Worm (Caenorhabditis elegans) whole organism, L4 larva: ENCODE data around the gene chil-24.

ENCODE experiments used
- F44E2.7 ChIP-seq: fragments of 200-800 bp; sonication (Bioruptor generic); IDR thresholded peaks from 2 replicates; pipeline ENCODE4 v2.1.2; 2022; ENCODE audit warnings: missing genetic modification characterization, missing compliant biosample characterization
- F49E8.2 ChIP-seq: sonication (generic microtip); optimal IDR thresholded peaks from 2 replicates; lab custom pipeline; 2016; ENCODE audit warnings: missing compliant biosample characterization, mild to moderate bottlenecking, missing genetic modification characterization, borderline replicate concordance
- ama-1 ChIP-seq: fragments of 150-350 bp; optimal IDR thresholded peaks from 2 replicates; lab custom pipeline; 2014; ENCODE audit warnings: inconsistent platforms, mixed read lengths
- ceh-82 ChIP-seq: sonication (generic microtip); optimal IDR thresholded peaks from 2 replicates; lab custom pipeline; 2017; ENCODE audit warnings: missing biosample characterization, missing genetic modification characterization
- hlh-30 ChIP-seq: sonication (generic microtip); optimal IDR thresholded peaks from 2 replicates; lab custom pipeline; 2017; ENCODE audit warnings: antibody characterized with exemption, mild to moderate bottlenecking, missing genetic modification characterization, missing compliant biosample characterization; ENCODE audit not compliant: insufficient read depth
- nhr-11 ChIP-seq: fragments of 150-350 bp; optimal IDR thresholded peaks from 2 replicates; lab custom pipeline; 2014; ENCODE audit warnings: missing biosample characterization, missing genetic modification characterization
- zag-1 ChIP-seq: fragments of 150-350 bp; optimal IDR thresholded peaks from 2 replicates; lab custom pipeline; 2014; ENCODE audit warnings: missing biosample characterization, missing genetic modification characterization
- zip-11 ChIP-seq: fragments of 200-800 bp; sonication (Bioruptor generic); IDR thresholded peaks from 2 replicates; pipeline ENCODE4 v1.3.6; 2022; ENCODE audit warnings: missing genetic modification characterization, missing compliant biosample characterization
- ztf-11 ChIP-seq: fragments of 150-350 bp; optimal IDR thresholded peaks from 2 replicates; lab custom pipeline; 2014; ENCODE audit warnings: missing biosample characterization, missing genetic modification characterization

DNA sequence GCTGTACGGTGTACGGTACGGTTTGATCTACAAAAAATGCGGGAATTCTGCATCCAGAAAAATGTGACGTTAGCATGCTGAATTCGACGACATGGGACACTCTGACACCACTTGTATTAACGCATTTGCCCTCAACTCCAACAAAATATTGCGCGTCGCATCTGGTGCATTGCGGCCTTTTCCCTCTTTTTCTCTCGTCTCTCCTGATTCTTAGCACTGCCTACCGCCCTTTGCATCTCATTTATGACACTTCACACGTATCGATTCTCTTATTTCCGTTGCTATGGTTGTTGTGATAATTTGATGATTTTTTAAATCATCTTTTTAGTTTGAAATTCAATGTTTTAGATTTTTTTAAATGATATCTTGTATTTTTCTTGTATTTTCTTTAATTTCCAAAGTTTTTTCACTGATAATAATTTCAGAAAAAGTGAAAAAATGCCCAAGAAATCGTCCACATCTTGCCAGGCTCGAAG is 10.0 kb upstream of the chil-24 start, which contains the start of gene T10D4.6:
- no peak for TF ChIP-seq zag-1 (tag; lab: Kevin White, UChicago)
- no peak for TF ChIP-seq nhr-11 (tag; lab: Kevin White, UChicago)
- TF ChIP-seq ztf-11 = no peak
- TF ChIP-seq hlh-30 (tag; lab: Kevin White, UChicago) = no peak
- no peak for TF ChIP-seq F44E2.7 (GFP tag; lab: Robert Waterston, UW)
- no peak for TF ChIP-seq ama-1 (lab: Kevin White, UChicago)
- TF ChIP-seq zip-11 (GFP tag; lab: Robert Waterston, UW) = no peak
- TF ChIP-seq F49E8.2 (tag; lab: Kevin White, UChicago) = no peak
- no peak for TF ChIP-seq ceh-82
